Fruit fly (Drosophila melanogaster) whole organism, embryonic: ENCODE results near the gene CG43273.

ENCODE experiments used
- BtbVII ChIP-seq: fragments of 200-800 bp; sonication (Bioruptor generic); optimal IDR thresholded peaks from 3 replicates; lab custom pipeline; 2017; ENCODE audit warnings: missing biosample characterization, mild to moderate bottlenecking, missing genetic modification characterization
- C15 ChIP-seq: fragments of 200-800 bp; sonication (Bioruptor generic); IDR thresholded peaks from 3 replicates; pipeline ENCODE4 v1.3.6; 2022; ENCODE audit warnings: missing biosample characterization, missing genetic modification characterization
- CG10654 ChIP-seq: fragments of 200-800 bp; sonication (Bioruptor generic); optimal IDR thresholded peaks from 2 replicates; lab custom pipeline; 2016; ENCODE audit warnings: missing biosample characterization, missing genetic modification characterization
- CG10979 ChIP-seq: fragments of 200-800 bp; sonication (Bioruptor generic); optimal IDR thresholded peaks from 2 replicates; lab custom pipeline; 2018; ENCODE audit warnings: missing biosample characterization, mild to moderate bottlenecking, missing genetic modification characterization, moderate library complexity
- CG11456 ChIP-seq: fragments of 200-800 bp; sonication (Bioruptor generic); IDR thresholded peaks from 3 replicates; pipeline ENCODE4 v1.3.6; 2022; ENCODE audit warnings: missing biosample characterization, missing genetic modification characterization
- CG11695 ChIP-seq: fragments of 200-800 bp; sonication (Bioruptor generic); IDR thresholded peaks from 3 replicates; pipeline ENCODE4 v1.3.6; 2022; ENCODE audit warnings: missing biosample characterization, missing genetic modification characterization
- CG11723 ChIP-seq: fragments of 200-800 bp; sonication (Bioruptor generic); optimal IDR thresholded peaks from 2 replicates; lab custom pipeline; 2017; ENCODE audit warnings: missing biosample characterization, mild to moderate bottlenecking, missing genetic modification characterization
- CG12155 ChIP-seq: fragments of 200-800 bp; sonication (Bioruptor generic); optimal IDR thresholded peaks from 3 replicates; lab custom pipeline; 2016; ENCODE audit warnings: missing biosample characterization, missing genetic modification characterization
- CG13894 ChIP-seq: fragments of 200-800 bp; sonication (Bioruptor generic); optimal IDR thresholded peaks from 3 replicates; lab custom pipeline; 2018; ENCODE audit warnings: missing biosample characterization, mild to moderate bottlenecking, missing genetic modification characterization, moderate library complexity
- CG15269 ChIP-seq: fragments of 200-800 bp; sonication (Bioruptor generic); optimal IDR thresholded peaks from 2 replicates; lab custom pipeline; 2018; ENCODE audit warnings: missing biosample characterization, mild to moderate bottlenecking, missing genetic modification characterization, moderate library complexity
- CG16779 ChIP-seq: fragments of 200-800 bp; sonication (Bioruptor generic); IDR thresholded peaks from 2 replicates; pipeline ENCODE4 v1.3.6; 2022; ENCODE audit warnings: missing biosample characterization, missing genetic modification characterization
- CG17361 ChIP-seq: fragments of 200-800 bp; sonication (Bioruptor generic); IDR thresholded peaks from 3 replicates; pipeline ENCODE4 v1.3.6; 2022; ENCODE audit warnings: missing biosample characterization, missing genetic modification characterization
- CG18764 ChIP-seq: fragments of 200-800 bp; sonication (Bioruptor generic); optimal IDR thresholded peaks from 3 replicates; lab custom pipeline; 2016; ENCODE audit warnings: missing biosample characterization, missing genetic modification characterization
- CG2120 ChIP-seq: fragments of 200-800 bp; sonication (Bioruptor generic); optimal IDR thresholded peaks from 3 replicates; lab custom pipeline; 2016; ENCODE audit warnings: missing biosample characterization, missing genetic modification characterization
- CG32772 ChIP-seq: fragments of 200-800 bp; sonication (Bioruptor generic); IDR thresholded peaks from 2 replicates; pipeline ENCODE4 v1.3.6; 2022; ENCODE audit warnings: missing biosample characterization, missing genetic modification characterization
- CG3847 ChIP-seq: fragments of 200-800 bp; sonication (Bioruptor generic); IDR thresholded peaks from 2 replicates; pipeline ENCODE4 v1.3.6; 2022; ENCODE audit warnings: missing biosample characterization, missing genetic modification characterization
- CG4282 ChIP-seq: fragments of 200-800 bp; sonication (Bioruptor generic); optimal IDR thresholded peaks from 2 replicates; lab custom pipeline; 2016; ENCODE audit warnings: missing biosample characterization, missing genetic modification characterization
- CG4360 ChIP-seq: fragments of 200-800 bp; sonication (Bioruptor generic); IDR thresholded peaks from 2 replicates; pipeline ENCODE4 v1.3.6; 2022; ENCODE audit warnings: missing biosample characterization, missing genetic modification characterization
- CG43689 ChIP-seq: fragments of 200-800 bp; sonication (Bioruptor generic); IDR thresholded peaks from 2 replicates; pipeline ENCODE4 v1.3.6; 2022; ENCODE audit warnings: missing biosample characterization, missing genetic modification characterization
- CG4404 ChIP-seq: fragments of 200-800 bp; sonication (Bioruptor generic); IDR thresholded peaks from 2 replicates; pipeline ENCODE4 v1.3.6; 2022; ENCODE audit warnings: missing biosample characterization, missing genetic modification characterization
- CG4730 ChIP-seq: fragments of 200-800 bp; sonication (Bioruptor generic); IDR thresholded peaks from 2 replicates; pipeline ENCODE4 v1.3.6; 2022; ENCODE audit warnings: missing biosample characterization, missing genetic modification characterization
- CG5180 ChIP-seq: fragments of 200-800 bp; sonication (Bioruptor generic); optimal IDR thresholded peaks from 3 replicates; lab custom pipeline; 2017; ENCODE audit warnings: missing biosample characterization, missing genetic modification characterization, mild to moderate bottlenecking, moderate library complexity, missing genetic modification reagents
- CG7745 ChIP-seq: fragments of 200-800 bp; sonication (Bioruptor generic); optimal IDR thresholded peaks from 2 replicates; lab custom pipeline; 2018; ENCODE audit warnings: missing biosample characterization, mild to moderate bottlenecking, missing genetic modification characterization, moderate library complexity
- CG7963 ChIP-seq: fragments of 200-800 bp; sonication (Bioruptor generic); IDR thresholded peaks from 3 replicates; pipeline ENCODE4 v1.3.6; 2022; ENCODE audit warnings: missing biosample characterization, missing genetic modification characterization; ENCODE audit not compliant: partially characterized antibody
- CG8089 ChIP-seq: fragments of 200-800 bp; sonication (Bioruptor generic); optimal IDR thresholded peaks from 3 replicates; lab custom pipeline; 2016; ENCODE audit warnings: missing biosample characterization, missing genetic modification characterization
- CG8359 ChIP-seq: fragments of 200-800 bp; sonication (Bioruptor generic); optimal IDR thresholded peaks from 2 replicates; lab custom pipeline; 2017; ENCODE audit warnings: missing biosample characterization, mild to moderate bottlenecking, missing genetic modification characterization, borderline replicate concordance
- Gug ChIP-seq: fragments of 200-800 bp; sonication (Bioruptor generic); IDR thresholded peaks from 4 replicates; pipeline ENCODE4 v1.3.6; 2022; ENCODE audit warnings: missing biosample characterization, missing genetic modification characterization
- HLH4C ChIP-seq: fragments of 200-800 bp; sonication (Bioruptor generic); IDR thresholded peaks from 3 replicates; pipeline ENCODE4 v1.3.6; 2022; ENCODE audit warnings: missing biosample characterization, missing genetic modification characterization; ENCODE audit not compliant: partially characterized antibody
- Hr51 ChIP-seq, 2 experiments: fragments of 200-800 bp; sonication (Bioruptor generic); optimal IDR thresholded peaks; 2 replicates in 1 of 2; 3 replicates in 1 of 2; lab custom pipeline; 2016 to 2018; ENCODE audit warnings: missing biosample characterization in 2 of 2, missing genetic modification characterization in 2 of 2, mild to moderate bottlenecking in 1 of 2, moderate library complexity in 1 of 2
- Meics ChIP-seq: fragments of 200-800 bp; sonication (Bioruptor generic); optimal IDR thresholded peaks from 2 replicates; lab custom pipeline; 2017; ENCODE audit warnings: missing biosample characterization, mild to moderate bottlenecking, missing genetic modification characterization
- NC2α ChIP-seq: fragments of 200-800 bp; sonication (Bioruptor generic); optimal IDR thresholded peaks from 2 replicates; lab custom pipeline; 2016; ENCODE audit warnings: missing biosample characterization, missing genetic modification characterization
- NfI ChIP-seq: fragments of 200-800 bp; sonication (Bioruptor generic); optimal IDR thresholded peaks from 3 replicates; lab custom pipeline; 2018; ENCODE audit warnings: missing biosample characterization, mild to moderate bottlenecking, missing genetic modification characterization, moderate library complexity
- Pdp1 ChIP-seq, 2 experiments: fragments of 200-800 bp; sonication (Bioruptor generic); optimal IDR thresholded peaks; 3 replicates each; lab custom pipeline; 2016; ENCODE audit warnings: missing biosample characterization in 2 of 2, missing genetic modification characterization in 2 of 2, mild to moderate bottlenecking in 1 of 2, moderate library complexity in 1 of 2
- Side ChIP-seq: fragments of 200-800 bp; sonication (Bioruptor generic); optimal IDR thresholded peaks from 2 replicates; lab custom pipeline; 2016; ENCODE audit warnings: missing biosample characterization, missing genetic modification characterization
- Sox102F ChIP-seq: fragments of 200-800 bp; sonication (Bioruptor generic); optimal IDR thresholded peaks from 2 replicates; lab custom pipeline; 2018; ENCODE audit warnings: missing biosample characterization, mild to moderate bottlenecking, missing genetic modification characterization, moderate library complexity
- Sry-δ ChIP-seq: fragments of 200-800 bp; sonication (Bioruptor generic); optimal IDR thresholded peaks from 2 replicates; lab custom pipeline; 2016; ENCODE audit warnings: missing biosample characterization, missing genetic modification characterization
- Xbp1 ChIP-seq: fragments of 200-800 bp; sonication (Bioruptor generic); optimal IDR thresholded peaks from 3 replicates; lab custom pipeline; 2016; ENCODE audit warnings: missing biosample characterization, mild to moderate bottlenecking, missing genetic modification characterization
- br ChIP-seq: fragments of >200 bp; optimal IDR thresholded peaks from 2 replicates; lab custom pipeline; 2017
- cad ChIP-seq: fragments of >200 bp; optimal IDR thresholded peaks from 2 replicates; lab custom pipeline; 2017; ENCODE audit warnings: missing biosample characterization, missing genetic modification characterization
- dmrt11E ChIP-seq: fragments of 200-800 bp; sonication (Bioruptor generic); optimal IDR thresholded peaks from 3 replicates; lab custom pipeline; 2018; ENCODE audit warnings: missing biosample characterization, mild to moderate bottlenecking, missing genetic modification characterization, moderate library complexity
- ewg ChIP-seq: fragments of 200-800 bp; sonication (Bioruptor generic); optimal IDR thresholded peaks from 3 replicates; lab custom pipeline; 2017; ENCODE audit warnings: mild to moderate bottlenecking, missing biosample characterization, missing genetic modification reagents, missing genetic modification characterization
- exex ChIP-seq: fragments of 200-800 bp; sonication (Bioruptor generic); optimal IDR thresholded peaks from 4 replicates; lab custom pipeline; 2018; ENCODE audit warnings: missing biosample characterization, mild to moderate bottlenecking, missing genetic modification characterization, moderate library complexity
- ftz-f1 ChIP-seq: fragments of 200-800 bp; sonication (Bioruptor generic); optimal IDR thresholded peaks from 2 replicates; lab custom pipeline; 2016; ENCODE audit warnings: missing biosample characterization, missing genetic modification characterization
- ken ChIP-seq: fragments of 200-800 bp; sonication (Bioruptor generic); IDR thresholded peaks from 3 replicates; pipeline ENCODE4 v1.3.6; 2022; ENCODE audit warnings: missing biosample characterization, missing genetic modification characterization
- sd ChIP-seq: fragments of 200-800 bp; sonication (Bioruptor generic); optimal IDR thresholded peaks from 3 replicates; lab custom pipeline; 2018; ENCODE audit warnings: missing biosample characterization, mild to moderate bottlenecking, missing genetic modification characterization, moderate library complexity
- so ChIP-seq: fragments of 200-800 bp; sonication (Bioruptor generic); IDR thresholded peaks from 3 replicates; pipeline ENCODE4 v1.3.6; 2022; ENCODE audit warnings: missing biosample characterization, missing genetic modification characterization
- sob ChIP-seq: fragments of 200-800 bp; sonication (Bioruptor generic); IDR thresholded peaks from 2 replicates; pipeline ENCODE4 v1.3.6; 2022; ENCODE audit warnings: missing biosample characterization, missing genetic modification characterization
- ssp ChIP-seq: fragments of 200-800 bp; sonication (Bioruptor generic); IDR thresholded peaks from 2 replicates; pipeline ENCODE4 v1.3.6; 2022; ENCODE audit warnings: missing biosample characterization, missing genetic modification characterization
- tna ChIP-seq: fragments of 200-800 bp; sonication (Bioruptor generic); IDR thresholded peaks from 2 replicates; pipeline ENCODE4 v1.3.6; 2022; ENCODE audit warnings: missing biosample characterization, missing genetic modification characterization; ENCODE audit not compliant: partially characterized antibody

Gene CG43273

dm6 chr3R:24810844-24811625, 19.1 kb upstream of the CG43273 start (continued):
- TF ChIP-seq Sox102F (GFP tag; lab: Kevin White, UChicago) (peak; percentile 92), CG5180 (no peak), Hr51 (GFP tag; optimal IDR thresholded peaks at IDR 0.05; lab: Kevin White, UChicago) (peak; percentile 76 to 90), CG2120 (GFP tag; lab: Kevin White, UChicago) (peak; percentile 95), ken (GFP tag; lab: Robert Waterston, UW) (peak; percentile 89), ftz-f1 (GFP tag; lab: Kevin White, UChicago) (peak; percentile 40), CG10654 (GFP tag; lab: Kevin White, UChicago) (peak; percentile 67), Xbp1 (peak; percentile 91), exex (tag; lab: Kevin White, UChicago) (peak; percentile 62), ewg (GFP tag; lab: Kevin White, UChicago) (peak; percentile 73), so (GFP tag; lab: Robert Waterston, UW) (peak; percentile 88), CG15269 (tag; lab: Kevin White, UChicago) (peak; percentile 95), CG8359 (GFP tag; lab: Kevin White, UChicago) (no peak), CG13894 (tag; lab: Kevin White, UChicago) (peak; percentile 79), Gug (GFP tag; lab: Robert Waterston, UW) (peak; percentile 90), CG4404 (peak; percentile 61), CG7745 (tag; lab: Kevin White, UChicago) (no peak), Side (peak; percentile 78), CG4282 (GFP tag; lab: Kevin White, UChicago) (peak; percentile 57), C15 (GFP tag; lab: Robert Waterston, UW) (peak; percentile 83), CG43689 (GFP tag; lab: Robert Waterston, UW) (peak; percentile 81), BtbVII (GFP tag; lab: Kevin White, UChicago) (peak; percentile 89), tna (GFP tag; lab: Robert Waterston, UW) (no peak), CG4360 (GFP tag; lab: Robert Waterston, UW) (peak; percentile 49; the same call in 1 of the 2 replicates), CG4730 (GFP tag; lab: Robert Waterston, UW) (peak; percentile 85), Meics (peak; percentile 89), CG18764 (GFP tag; lab: Kevin White, UChicago) (peak; percentile 72), CG11456 (GFP tag; lab: Robert Waterston, UW) (peak; percentile 92), NC2α (GFP tag; lab: Kevin White, UChicago) (peak; percentile 25), CG11695 (GFP tag; lab: Robert Waterston, UW) (peak; percentile 98), Pdp1 (GFP tag; optimal IDR thresholded peaks at IDR 0.05; lab: Kevin White, UChicago) (peak; percentile 77 to 84), CG8089 (GFP tag; lab: Kevin White, UChicago) (peak; percentile 74), sd (tag; lab: Kevin White, UChicago) (peak; percentile 84), CG17361 (GFP tag; lab: Robert Waterston, UW) (peak; percentile 85), NfI (peak; percentile 93), CG32772 (GFP tag; lab: Robert Waterston, UW) (peak; percentile 82), Sry-δ (GFP tag; lab: Kevin White, UChicago) (peak; percentile 48), CG10979 (peak; percentile 70), dmrt11E (tag; lab: Kevin White, UChicago) (peak; percentile 40), ssp (GFP tag; lab: Robert Waterston, UW) (peak; percentile 70), HLH4C (GFP tag; lab: Robert Waterston, UW) (no peak), CG11723 (GFP tag; lab: Kevin White, UChicago) (peak; percentile 81), CG12155 (peak; percentile 87), cad (GFP tag; lab: Kevin White, UChicago) (no peak), CG16779 (GFP tag; lab: Robert Waterston, UW) (peak; percentile 78), CG7963 (GFP tag; lab: Robert Waterston, UW) (no peak), sob (GFP tag; lab: Robert Waterston, UW) (peak; percentile 95), br (lab: Kevin White, UChicago) (no peak), CG3847 (GFP tag; lab: Robert Waterston, UW) (peak; percentile 87)
